Fruit fly (Drosophila melanogaster) whole organism, embryonic: ENCODE data around the gene Pfdn2.

Source experiments
- BEAF-32 ChIP-seq: fragments of 200-800 bp; sonication (Bioruptor generic); optimal IDR thresholded peaks from 3 replicates; lab custom pipeline; 2017; ENCODE audit warnings: missing biosample characterization, missing genetic modification characterization, mild to moderate bottlenecking, moderate library complexity, missing genetic modification reagents
- CG12104 ChIP-seq: fragments of 200-800 bp; sonication (Bioruptor generic); optimal IDR thresholded peaks from 3 replicates; lab custom pipeline; 2016; ENCODE audit warnings: missing biosample characterization, missing genetic modification characterization
- CG12391 ChIP-seq: fragments of 200-800 bp; sonication (Bioruptor generic); optimal IDR thresholded peaks from 3 replicates; lab custom pipeline; 2018; ENCODE audit warnings: missing biosample characterization, mild to moderate bottlenecking, missing genetic modification characterization, moderate library complexity
- CG12659 ChIP-seq: fragments of 200-800 bp; sonication (Bioruptor generic); optimal IDR thresholded peaks from 3 replicates; lab custom pipeline; 2017; ENCODE audit warnings: mild to moderate bottlenecking, missing biosample characterization, missing genetic modification reagents, missing genetic modification characterization
- CG14050 ChIP-seq: fragments of 200-800 bp; sonication (Bioruptor generic); IDR thresholded peaks from 3 replicates; pipeline ENCODE4 v1.3.6; 2022; ENCODE audit warnings: missing biosample characterization, missing genetic modification characterization
- CG16815 ChIP-seq: fragments of 200-800 bp; sonication (Bioruptor generic); optimal IDR thresholded peaks from 3 replicates; lab custom pipeline; 2017; ENCODE audit warnings: missing biosample characterization, mild to moderate bottlenecking, missing genetic modification characterization
- CG17912 ChIP-seq: fragments of 200-800 bp; sonication (Bioruptor generic); optimal IDR thresholded peaks from 2 replicates; lab custom pipeline; 2018; ENCODE audit warnings: missing biosample characterization, mild to moderate bottlenecking, missing genetic modification characterization
- CG18599 ChIP-seq: fragments of 200-800 bp; sonication (Bioruptor generic); optimal IDR thresholded peaks from 3 replicates; lab custom pipeline; 2017; ENCODE audit warnings: missing biosample characterization, missing genetic modification characterization, mild to moderate bottlenecking, moderate library complexity, missing genetic modification reagents
- CG2120 ChIP-seq: fragments of 200-800 bp; sonication (Bioruptor generic); optimal IDR thresholded peaks from 3 replicates; lab custom pipeline; 2016; ENCODE audit warnings: missing biosample characterization, missing genetic modification characterization
- CG2202 ChIP-seq: fragments of 200-800 bp; sonication (Bioruptor generic); optimal IDR thresholded peaks from 2 replicates; lab custom pipeline; 2018; ENCODE audit warnings: missing biosample characterization, mild to moderate bottlenecking, missing genetic modification characterization
- CG30020 ChIP-seq: fragments of 200-800 bp; optimal IDR thresholded peaks from 2 replicates; lab custom pipeline; 2019; ENCODE audit warnings: missing biosample characterization, mild to moderate bottlenecking, missing genetic modification characterization, moderate library complexity
- CG3065 ChIP-seq: fragments of 200-800 bp; sonication (Bioruptor generic); optimal IDR thresholded peaks from 2 replicates; lab custom pipeline; 2016; ENCODE audit warnings: missing biosample characterization, missing genetic modification characterization
- CG33213 ChIP-seq: fragments of 200-800 bp; sonication (Bioruptor generic); optimal IDR thresholded peaks from 3 replicates; lab custom pipeline; 2016; ENCODE audit warnings: missing biosample characterization, missing genetic modification characterization
- CG34422 ChIP-seq: fragments of 200-800 bp; sonication (Bioruptor generic); IDR thresholded peaks from 3 replicates; pipeline ENCODE4 v1.3.6; 2022; ENCODE audit warnings: missing biosample characterization, missing genetic modification characterization
- CG43689 ChIP-seq: fragments of 200-800 bp; sonication (Bioruptor generic); IDR thresholded peaks from 2 replicates; pipeline ENCODE4 v1.3.6; 2022; ENCODE audit warnings: missing biosample characterization, missing genetic modification characterization
- CG4404 ChIP-seq: fragments of 200-800 bp; sonication (Bioruptor generic); IDR thresholded peaks from 2 replicates; pipeline ENCODE4 v1.3.6; 2022; ENCODE audit warnings: missing biosample characterization, missing genetic modification characterization
- CG4424 ChIP-seq: fragments of 200-800 bp; sonication (Bioruptor generic); optimal IDR thresholded peaks from 3 replicates; lab custom pipeline; 2016; ENCODE audit warnings: missing biosample characterization, missing genetic modification characterization
- CG6689 ChIP-seq: fragments of 200-800 bp; sonication (Bioruptor generic); IDR thresholded peaks from 2 replicates; pipeline ENCODE4 v1.3.6; 2022; ENCODE audit warnings: missing biosample characterization, missing genetic modification characterization
- CG6765 ChIP-seq: fragments of 200-800 bp; sonication (Bioruptor generic); optimal IDR thresholded peaks from 3 replicates; lab custom pipeline; 2017; ENCODE audit warnings: missing biosample characterization, mild to moderate bottlenecking, missing genetic modification characterization
- CG8359 ChIP-seq: fragments of 200-800 bp; sonication (Bioruptor generic); optimal IDR thresholded peaks from 2 replicates; lab custom pipeline; 2017; ENCODE audit warnings: missing biosample characterization, mild to moderate bottlenecking, missing genetic modification characterization, borderline replicate concordance
- CG8924 ChIP-seq: fragments of 200-800 bp; optimal IDR thresholded peaks from 3 replicates; lab custom pipeline; 2019; ENCODE audit warnings: missing biosample characterization, mild to moderate bottlenecking, missing genetic modification characterization, moderate library complexity
- CHES-1-like ChIP-seq: fragments of 200-800 bp; sonication (Bioruptor generic); optimal IDR thresholded peaks from 2 replicates; lab custom pipeline; 2016; ENCODE audit warnings: missing biosample characterization, missing genetic modification characterization
- Dfd ChIP-seq, 2 experiments: fragments of >200 bp; optimal IDR thresholded peaks; 2 replicates each; lab custom pipeline; 2017; ENCODE audit warnings: missing biosample characterization in 2 of 2, missing genetic modification characterization in 2 of 2
- Dip2 ChIP-seq: fragments of 200-800 bp; sonication (Bioruptor generic); IDR thresholded peaks from 2 replicates; pipeline ENCODE4 v1.3.6; 2022; ENCODE audit warnings: missing biosample characterization, missing genetic modification characterization
- Fer2 ChIP-seq: fragments of 200-800 bp; sonication (Bioruptor generic); optimal IDR thresholded peaks from 2 replicates; lab custom pipeline; 2018; ENCODE audit warnings: missing biosample characterization, mild to moderate bottlenecking, missing genetic modification characterization, moderate library complexity
- Gsc ChIP-seq: fragments of 200-800 bp; sonication (Bioruptor generic); IDR thresholded peaks from 2 replicates; pipeline ENCODE4 v1.3.6; 2022; ENCODE audit warnings: missing biosample characterization, missing genetic modification characterization
- HmgD ChIP-seq: fragments of 200-800 bp; sonication (Bioruptor generic); optimal IDR thresholded peaks from 3 replicates; lab custom pipeline; 2016; ENCODE audit warnings: missing biosample characterization, missing genetic modification characterization
- Jarid2 ChIP-seq: fragments of 200-800 bp; sonication (Bioruptor generic); optimal IDR thresholded peaks from 3 replicates; lab custom pipeline; 2017; ENCODE audit warnings: mild to moderate bottlenecking, missing biosample characterization, missing genetic modification reagents, missing genetic modification characterization
- MBD-R2 ChIP-seq: fragments of 200-800 bp; sonication (Bioruptor generic); IDR thresholded peaks from 2 replicates; pipeline ENCODE4 v1.3.6; 2022; ENCODE audit warnings: missing biosample characterization, missing genetic modification characterization
- Mrtf ChIP-seq: fragments of 200-800 bp; sonication (Bioruptor generic); IDR thresholded peaks from 3 replicates; pipeline ENCODE4 v1.3.6; 2022; ENCODE audit warnings: missing biosample characterization, missing genetic modification characterization
- Rx ChIP-seq: fragments of 200-800 bp; sonication (Bioruptor generic); IDR thresholded peaks from 2 replicates; pipeline ENCODE4 v1.3.6; 2022; ENCODE audit warnings: missing biosample characterization, missing genetic modification characterization
- Sry-β ChIP-seq: fragments of 200-800 bp; sonication (Bioruptor generic); optimal IDR thresholded peaks from 2 replicates; lab custom pipeline; 2018; ENCODE audit warnings: missing biosample characterization, mild to moderate bottlenecking, missing genetic modification characterization, moderate library complexity
- Tbp ChIP-seq: fragments of >200 bp; optimal IDR thresholded peaks from 2 replicates; lab custom pipeline; 2018; ENCODE audit warnings: missing biosample characterization, missing genetic modification characterization
- ato ChIP-seq: fragments of 200-800 bp; sonication (Bioruptor generic); IDR thresholded peaks from 2 replicates; pipeline ENCODE4 v1.3.6; 2022; ENCODE audit warnings: missing biosample characterization, missing genetic modification characterization; ENCODE audit not compliant: partially characterized antibody
- bcd ChIP-seq: fragments of 200-800 bp; sonication (Bioruptor generic); optimal IDR thresholded peaks from 2 replicates; lab custom pipeline; 2017; ENCODE audit warnings: missing biosample characterization, mild to moderate bottlenecking, missing genetic modification characterization
- chinmo ChIP-seq: fragments of 200-800 bp; sonication (Bioruptor generic); IDR thresholded peaks from 4 replicates; pipeline ENCODE4 v1.3.6; 2022; ENCODE audit warnings: missing biosample characterization, missing genetic modification characterization; ENCODE audit not compliant: partially characterized antibody
- da ChIP-seq: fragments of 200-800 bp; sonication (Bioruptor generic); optimal IDR thresholded peaks from 2 replicates; lab custom pipeline; 2016; ENCODE audit warnings: missing biosample characterization, missing genetic modification characterization
- esg ChIP-seq: fragments of 200-800 bp; sonication (Bioruptor generic); conservative IDR thresholded peaks from 2 replicates; pipeline ENCODE4 v1.3.6; 2022; ENCODE audit warnings: missing biosample characterization, missing genetic modification characterization
- ewg ChIP-seq: fragments of 200-800 bp; sonication (Bioruptor generic); optimal IDR thresholded peaks from 3 replicates; lab custom pipeline; 2017; ENCODE audit warnings: mild to moderate bottlenecking, missing biosample characterization, missing genetic modification reagents, missing genetic modification characterization
- fd102C ChIP-seq: fragments of 200-800 bp; sonication (Bioruptor generic); optimal IDR thresholded peaks from 2 replicates; lab custom pipeline; 2018; ENCODE audit warnings: missing biosample characterization, mild to moderate bottlenecking, missing genetic modification characterization, moderate library complexity
- gcm ChIP-seq: fragments of 200-800 bp; sonication (Bioruptor generic); optimal IDR thresholded peaks from 2 replicates; lab custom pipeline; 2019; ENCODE audit warnings: missing biosample characterization, mild to moderate bottlenecking, missing genetic modification characterization, moderate library complexity
- gem ChIP-seq: fragments of 200-800 bp; sonication (Bioruptor generic); optimal IDR thresholded peaks from 2 replicates; lab custom pipeline; 2019; ENCODE audit warnings: missing biosample characterization, mild to moderate bottlenecking, missing genetic modification characterization, moderate library complexity
- jing ChIP-seq: fragments of 200-800 bp; sonication (Bioruptor generic); optimal IDR thresholded peaks from 2 replicates; lab custom pipeline; 2018; ENCODE audit warnings: missing biosample characterization, mild to moderate bottlenecking, missing genetic modification characterization
- kah ChIP-seq: fragments of 200-800 bp; sonication (Bioruptor generic); optimal IDR thresholded peaks from 2 replicates; lab custom pipeline; 2018; ENCODE audit warnings: missing biosample characterization, mild to moderate bottlenecking, missing genetic modification characterization
- odd ChIP-seq: fragments of 200-800 bp; sonication (Bioruptor generic); optimal IDR thresholded peaks from 2 replicates; lab custom pipeline; 2017; ENCODE audit warnings: missing biosample characterization, mild to moderate bottlenecking, missing genetic modification characterization
- run ChIP-seq: fragments of 200-800 bp; sonication (Bioruptor generic); optimal IDR thresholded peaks from 3 replicates; lab custom pipeline; 2018; ENCODE audit warnings: missing biosample characterization, mild to moderate bottlenecking, missing genetic modification characterization
- sob ChIP-seq: fragments of 200-800 bp; sonication (Bioruptor generic); IDR thresholded peaks from 2 replicates; pipeline ENCODE4 v1.3.6; 2022; ENCODE audit warnings: missing biosample characterization, missing genetic modification characterization
- sug ChIP-seq: fragments of 200-800 bp; optimal IDR thresholded peaks from 2 replicates; lab custom pipeline; 2019; ENCODE audit warnings: missing biosample characterization, mild to moderate bottlenecking, missing genetic modification characterization, moderate library complexity
- tgo ChIP-seq: fragments of 200-800 bp; sonication (Bioruptor generic); IDR thresholded peaks from 3 replicates; pipeline ENCODE4 v1.3.6; 2022; ENCODE audit warnings: missing biosample characterization, missing genetic modification characterization
- wor ChIP-seq: fragments of 200-800 bp; sonication (Bioruptor generic); IDR thresholded peaks from 2 replicates; pipeline ENCODE4 v1.3.6; 2022; ENCODE audit warnings: missing biosample characterization, missing genetic modification characterization

The Pfdn2 gene

dm6 chr3L:11061200-11061599 lies 13.0 kb downstream of the Pfdn2 start, which contains the start of the genes CG6321 and Blos2 (continued):
- TF ChIP-seq CG16815 (GFP tag; lab: Kevin White, UChicago) = peak; percentile 42
- no peak for TF ChIP-seq CG17912 (GFP tag; lab: Kevin White, UChicago)
- TF ChIP-seq bcd (GFP tag; lab: Kevin White, UChicago) = peak; percentile 68
- TF ChIP-seq sug (tag; lab: Kevin White, UChicago) = peak; percentile 79
- TF ChIP-seq CG33213 = peak; percentile 46
- peak; percentile 50 for TF ChIP-seq Fer2 (tag; lab: Kevin White, UChicago)
- TF ChIP-seq tgo (GFP tag; lab: Robert Waterston, UW) = peak; percentile 64; the same call in 1 of the 3 replicates
- TF ChIP-seq CG8359 = peak; percentile 30
- no peak for TF ChIP-seq wor (GFP tag; lab: Robert Waterston, UW)
- peak; percentile 87 for TF ChIP-seq CG8924 (tag; lab: Kevin White, UChicago)
- TF ChIP-seq da (GFP tag; lab: Kevin White, UChicago) = no peak
- peak; percentile 14 for TF ChIP-seq Sry-β
- peak; percentile 59 for TF ChIP-seq run (tag; lab: Kevin White, UChicago)
- TF ChIP-seq CG12659 = peak; percentile 68
- TF ChIP-seq CG2202 (tag; lab: Kevin White, UChicago) = peak; percentile 32
- TF ChIP-seq CG12391 (tag; lab: Kevin White, UChicago) = peak; percentile 88
- peak; percentile 62; the same call in 1 of the 3 replicates for TF ChIP-seq Mrtf (GFP tag; lab: Robert Waterston, UW)
- TF ChIP-seq CG12104 (GFP tag; lab: Kevin White, UChicago) = peak; percentile 68
- peak; percentile 33 for TF ChIP-seq kah (GFP tag; lab: Kevin White, UChicago)
- peak; percentile 35 for TF ChIP-seq ewg
- peak; percentile 73 for TF ChIP-seq CG4424 (GFP tag; lab: Kevin White, UChicago)
- no peak for TF ChIP-seq HmgD (GFP tag; lab: Kevin White, UChicago)
- TF ChIP-seq Jarid2 (GFP tag; lab: Kevin White, UChicago) = no peak
- peak; percentile 30; the same call in 1 of the 2 replicates for TF ChIP-seq esg
- TF ChIP-seq CG4404 = 0 out of 2 replicates have a peak, but pooled peaks have one; percentile 14
- no peak for TF ChIP-seq Dip2
- TF ChIP-seq Rx (GFP tag; lab: Robert Waterston, UW) = peak; percentile 17; the same call in 1 of the 2 replicates
- peak; percentile 82 for TF ChIP-seq CG2120 (GFP tag; lab: Kevin White, UChicago)
- TF ChIP-seq CG43689 (GFP tag; lab: Robert Waterston, UW) = no peak
- peak; percentile 85 for TF ChIP-seq CG18599 (GFP tag; lab: Kevin White, UChicago)
- TF ChIP-seq CG14050 (GFP tag; lab: Robert Waterston, UW) = peak; percentile 49; the same call in 1 of the 3 replicates
- TF ChIP-seq BEAF-32 (GFP tag; lab: Kevin White, UChicago) = no peak
- no peak for TF ChIP-seq fd102C (GFP tag; lab: Kevin White, UChicago)
- peak; percentile 81 for TF ChIP-seq gcm (GFP tag; lab: Kevin White, UChicago)
- TF ChIP-seq chinmo (GFP tag; lab: Robert Waterston, UW) = no peak
- peak; percentile 69 for TF ChIP-seq odd (GFP tag; lab: Kevin White, UChicago)
- TF ChIP-seq gem = peak; percentile 90
- TF ChIP-seq Tbp (GFP tag; lab: Kevin White, UChicago) = no peak
- TF ChIP-seq CG6689 (GFP tag; lab: Robert Waterston, UW) = peak; percentile 72
- peak; percentile 12 for TF ChIP-seq jing
- no peak for TF ChIP-seq Dfd (GFP tag; optimal IDR thresholded peaks at IDR 0.05; lab: Kevin White, UChicago)
- TF ChIP-seq CG34422 (GFP tag; lab: Robert Waterston, UW) = 0 out of 3 replicates have a peak, but pooled peaks have one; percentile 38
- peak; percentile 43 for TF ChIP-seq CG30020 (tag; lab: Kevin White, UChicago)
- TF ChIP-seq MBD-R2 (GFP tag; lab: Robert Waterston, UW) = peak; percentile 81
- TF ChIP-seq CG3065 = no peak
- TF ChIP-seq sob (GFP tag; lab: Robert Waterston, UW) = peak; percentile 76
- TF ChIP-seq CG6765 (GFP tag; lab: Kevin White, UChicago) = peak; percentile 19
- no peak for TF ChIP-seq ato (GFP tag; lab: Robert Waterston, UW)
- peak; percentile 11 for TF ChIP-seq CHES-1-like (GFP tag; lab: Kevin White, UChicago)
- TF ChIP-seq Gsc (GFP tag; lab: Robert Waterston, UW) = no peak
